Fruit fly (Drosophila melanogaster): ENCODE results near the gene CG46281.

CG46281 gene

dm6 chr3R:12985828-12986530, 44.1 kb downstream of the CG46281 start, which contains the start of gene CG31342 (continued):
- TF ChIP-seq slbo (GFP tag; IDR thresholded peaks at IDR 0.05), result peak; percentile 41; the same call in 1 of the 2 replicates
- no peak for TF ChIP-seq CG10654 (GFP tag; optimal IDR thresholded peaks at IDR 0.05)
- no peak for TF ChIP-seq Max (GFP tag; optimal IDR thresholded peaks at IDR 0.05)
- no peak for TF ChIP-seq Bdp1 (GFP tag; optimal IDR thresholded peaks at IDR 0.05)
- no peak for TF ChIP-seq CG16863 (GFP tag; optimal IDR thresholded peaks at IDR 0.05)
- TF ChIP-seq inv (GFP tag; IDR thresholded peaks at IDR 0.05; ENCODE audit: partially characterized antibody), result peak; percentile 32; the same call in 1 of the 2 replicates
- peak; percentile 54 for TF ChIP-seq sug (tag; optimal IDR thresholded peaks at IDR 0.05)
- peak; percentile 59; the same call in 2 of the 3 replicates for TF ChIP-seq CG6791 (GFP tag; IDR thresholded peaks at IDR 0.05; ENCODE audit: partially characterized antibody)
- no peak for TF ChIP-seq pb (GFP tag; optimal IDR thresholded peaks at IDR 0.05)
- TF ChIP-seq Oli (tag; optimal IDR thresholded peaks at IDR 0.05), result no peak
- TF ChIP-seq CG12071 (GFP tag; optimal IDR thresholded peaks at IDR 0.05), result no peak
- TF ChIP-seq CG12236 (GFP tag; optimal IDR thresholded peaks at IDR 0.05), result no peak
- no peak for TF ChIP-seq E2f1 (GFP tag; IDR thresholded peaks at IDR 0.05)
- TF ChIP-seq CG7987 (GFP tag; optimal IDR thresholded peaks at IDR 0.05), result no peak
- TF ChIP-seq Hey (tag; optimal IDR thresholded peaks at IDR 0.05), result no peak
- no peak for TF ChIP-seq kni (GFP tag; optimal IDR thresholded peaks at IDR 0.05)
- TF ChIP-seq CG7372 (GFP tag; IDR thresholded peaks at IDR 0.05), result no peak
- TF ChIP-seq CG2120 (GFP tag; optimal IDR thresholded peaks at IDR 0.05), result peak; percentile 49
- TF ChIP-seq CG8281 (tag; optimal IDR thresholded peaks at IDR 0.05), result no peak
- TF ChIP-seq CG15011 (GFP tag; optimal IDR thresholded peaks at IDR 0.05), result peak; percentile 0
- TF ChIP-seq Sin3A (optimal IDR thresholded peaks at IDR 0.05), result peak; percentile 12
- no peak for TF ChIP-seq CG10959 (GFP tag; IDR thresholded peaks at IDR 0.05)
- TF ChIP-seq CG10321 (GFP tag; IDR thresholded peaks at IDR 0.05), result no peak
- TF ChIP-seq CG18764 (GFP tag; optimal IDR thresholded peaks at IDR 0.05), result no peak
- no peak for TF ChIP-seq CG3847 (GFP tag; IDR thresholded peaks at IDR 0.05)
- TF ChIP-seq Adf1 (GFP tag; IDR thresholded peaks at IDR 0.05), result no peak
- TF ChIP-seq Hmx (GFP tag; optimal IDR thresholded peaks at IDR 0.05), result no peak
- TF ChIP-seq lov (optimal IDR thresholded peaks at IDR 0.05), result no peak
- TF ChIP-seq lov (GFP tag; IDR thresholded peaks at IDR 0.05), result no peak
- peak in 1 of 2 experiments; percentile 62 for TF ChIP-seq bsh (GFP tag; optimal IDR thresholded peaks at IDR 0.05)
- TF ChIP-seq Nf-YA (GFP tag; IDR thresholded peaks at IDR 0.05), result 0 out of 2 replicates have a peak, but pooled peaks have one; percentile 12
- TF ChIP-seq CG14441 (GFP tag; IDR thresholded peaks at IDR 0.05), result no peak
- TF ChIP-seq C15 (GFP tag; IDR thresholded peaks at IDR 0.05), result no peak
- no peak for TF ChIP-seq lab (GFP tag; optimal IDR thresholded peaks at IDR 0.05)
- TF ChIP-seq Neu2 (GFP tag; optimal IDR thresholded peaks at IDR 0.05; ENCODE audit: borderline replicate concordance), result no peak
- no peak for TF ChIP-seq Sox102F (GFP tag; optimal IDR thresholded peaks at IDR 0.05)
- TF ChIP-seq CG1233 (GFP tag; optimal IDR thresholded peaks at IDR 0.05), result no peak
- TF ChIP-seq sisA (GFP tag; IDR thresholded peaks at IDR 0.05), result no peak
- TF ChIP-seq CG9876 (GFP tag; optimal IDR thresholded peaks at IDR 0.05), result no peak
- TF ChIP-seq Fer1 (GFP tag; optimal IDR thresholded peaks at IDR 0.05), result peak; percentile 54
- TF ChIP-seq onecut (GFP tag; IDR thresholded peaks at IDR 0.05), result no peak
- TF ChIP-seq CG18262 (tag; optimal IDR thresholded peaks at IDR 0.05), result no peak
- TF ChIP-seq hkb (optimal IDR thresholded peaks at IDR 0.05), result no peak
- TF ChIP-seq hkb (GFP tag; IDR thresholded peaks at IDR 0.05), result peak; percentile 40; the same call in 1 of the 2 replicates
- no peak for TF ChIP-seq CTCF (GFP tag; optimal IDR thresholded peaks at IDR 0.05)
- no peak; the same call in 1 of the 2 replicates for TF ChIP-seq E2f2 (GFP tag; IDR thresholded peaks at IDR 0.05)
- TF ChIP-seq HmgD (GFP tag; optimal IDR thresholded peaks at IDR 0.05), result peak; percentile 5
- no peak for TF ChIP-seq maf-S (GFP tag; optimal IDR thresholded peaks at IDR 0.05)
- TF ChIP-seq slou (GFP tag; optimal IDR thresholded peaks at IDR 0.05), result no peak
- peak; percentile 2 for TF ChIP-seq CG18619 (GFP tag; optimal IDR thresholded peaks at IDR 0.05)
- TF ChIP-seq CG10431 (GFP tag; optimal IDR thresholded peaks at IDR 0.05), result no peak
- no peak for TF ChIP-seq CG17612 (GFP tag; IDR thresholded peaks at IDR 0.05)

All from whole organism, embryonic.